Fruit fly (Drosophila melanogaster): ENCODE measurements around the gene Acer.

dm6 chr2L:8543102-8543501 lies 21.4 kb downstream of the Acer start:
- TF ChIP-seq CG8478 (optimal IDR thresholded peaks at IDR 0.05) = no peak
- peak in 1 of 2 experiments; percentile 18 for TF ChIP-seq CTCF (optimal IDR thresholded peaks at IDR 0.05)
